Worm (Caenorhabditis elegans): ENCODE measurements around the gene zmp-1.
A peak's percentile ranks its signal among the peaks of the same experiment; 100 is the strongest.

The zmp-1 gene

DNA sequence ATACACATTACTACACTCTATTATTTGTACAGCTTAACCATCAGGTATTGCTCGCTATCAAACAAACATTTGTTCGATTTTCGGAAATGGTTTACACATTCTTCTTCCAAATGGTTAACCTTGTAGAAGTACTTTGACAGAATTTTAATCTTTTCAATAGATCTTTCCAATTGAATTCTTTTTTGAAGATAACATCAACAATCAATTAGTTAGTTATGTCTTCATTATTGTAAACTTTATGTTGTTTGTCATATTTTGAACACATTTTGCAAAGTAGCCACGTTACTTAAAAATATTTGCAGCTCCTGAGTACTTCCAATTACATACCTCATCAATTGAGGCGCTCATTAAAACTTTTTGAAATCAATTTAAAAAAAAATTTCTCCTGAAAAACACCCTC lies 32.6 kb upstream of the zmp-1 start:
- TF ChIP-seq grh-1 (GFP tag; IDR thresholded peaks at IDR 0.05): no peak
- TF ChIP-seq elt-3 (tag; optimal IDR thresholded peaks at IDR 0.05): no peak
- TF ChIP-seq lin-14 (GFP tag; optimal IDR thresholded peaks at IDR 0.05): peak; percentile 3
- no peak for TF ChIP-seq unc-130 (tag; optimal IDR thresholded peaks at IDR 0.05)
- no peak for TF ChIP-seq ceh-63 (GFP tag; optimal IDR thresholded peaks at IDR 0.05)
- TF ChIP-seq nhr-85 (tag): peak; percentile 64
- TF ChIP-seq sox-4 (tag; optimal IDR thresholded peaks at IDR 0.05): no peak
- TF ChIP-seq lin-39 (tag; optimal IDR thresholded peaks at IDR 0.05): no peak
- no peak for TF ChIP-seq fkh-10 (GFP tag; optimal IDR thresholded peaks at IDR 0.05)
- TF ChIP-seq zip-4 (GFP tag; optimal IDR thresholded peaks at IDR 0.05): no peak
- no peak for TF ChIP-seq zag-1 (tag; optimal IDR thresholded peaks at IDR 0.05)
- TF ChIP-seq lsy-2 (tag; optimal IDR thresholded peaks at IDR 0.05): no peak
- TF ChIP-seq lin-13 (GFP tag; optimal IDR thresholded peaks at IDR 0.05): no peak

DNA sequence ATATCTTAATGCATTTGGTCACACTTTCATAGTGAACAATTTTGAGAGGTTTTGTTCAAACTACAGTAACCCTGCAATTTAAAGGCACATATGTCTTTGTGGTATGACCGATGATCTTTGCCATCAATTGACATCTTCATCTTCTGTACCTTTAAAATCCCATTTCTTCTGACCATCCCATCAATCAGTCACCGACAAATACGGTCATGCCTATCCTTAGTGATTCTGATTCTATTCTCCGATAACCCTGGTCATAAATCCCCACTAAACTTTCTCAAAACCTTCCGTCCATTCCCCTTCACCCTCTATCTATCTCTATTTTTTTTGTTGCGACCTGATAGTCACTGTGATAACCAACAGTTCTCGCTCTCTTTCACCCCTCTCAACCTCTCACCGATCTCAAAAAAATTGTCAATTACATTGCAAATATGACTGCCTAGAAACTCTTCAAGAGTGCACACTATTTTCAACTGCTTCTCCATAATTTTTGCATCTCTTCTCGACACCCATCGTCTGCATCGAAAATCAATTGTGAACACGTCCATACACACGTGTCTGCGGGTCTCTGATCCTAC lies 31.4 kb upstream of the zmp-1 start:
- TF ChIP-seq nhr-11 (tag; optimal IDR thresholded peaks at IDR 0.05) (no peak), lsy-2 (tag; optimal IDR thresholded peaks at IDR 0.05) (peak in 1 of 2 experiments; percentile 24), nhr-71 (tag; optimal IDR thresholded peaks at IDR 0.05) (peak; percentile 20), nhr-85 (tag) (peak; percentile 72), ceh-88 (GFP tag; IDR thresholded peaks at IDR 0.05) (no peak), elt-3 (tag; optimal IDR thresholded peaks at IDR 0.05) (peak in 3 of 6 experiments; percentile 10 to 53 (median 11)), lin-14 (GFP tag; optimal IDR thresholded peaks at IDR 0.05) (peak; percentile 40), pqm-1 (tag; optimal IDR thresholded peaks at IDR 0.05) (no peak), snu-23 (GFP tag; optimal IDR thresholded peaks at IDR 0.05) (peak; percentile 6), blmp-1 (tag; optimal IDR thresholded peaks at IDR 0.05) (peak; percentile 91), nhr-20 (tag; optimal IDR thresholded peaks at IDR 0.05) (peak; percentile 9)

ce11 chrIII:5961560-5961959 lies 28.8 kb upstream of the zmp-1 start:
- TF ChIP-seq fkh-4 (tag; optimal IDR thresholded peaks at IDR 0.05; ENCODE audit: borderline replicate concordance) (no peak), pag-3 (tag; optimal IDR thresholded peaks at IDR 0.05; ENCODE audit: borderline replicate concordance, insufficient read depth) (no peak), nhr-237 (tag; optimal IDR thresholded peaks at IDR 0.05) (no peak), ama-1 (optimal IDR thresholded peaks at IDR 0.05) (no peak), nhr-12 (tag; optimal IDR thresholded peaks at IDR 0.05) (no peak), nhr-90 (tag; optimal IDR thresholded peaks at IDR 0.05; ENCODE audit: poor library complexity) (no peak), sup-37 (GFP tag; optimal IDR thresholded peaks at IDR 0.05) (no peak), ceh-63 (GFP tag; optimal IDR thresholded peaks at IDR 0.05) (no peak), mef-2 (tag; optimal IDR thresholded peaks at IDR 0.05) (no peak), C34B4.2 (tag; optimal IDR thresholded peaks at IDR 0.05) (no peak), nhr-19 (GFP tag; conservative IDR thresholded peaks at IDR 0.05) (no peak), Y116A8C.19 (tag; optimal IDR thresholded peaks at IDR 0.05; ENCODE audit: borderline replicate concordance) (no peak), nhr-11 (tag; optimal IDR thresholded peaks at IDR 0.05) (no peak), nhr-76 (tag; optimal IDR thresholded peaks at IDR 0.05) (no peak), blmp-1 (tag; optimal IDR thresholded peaks at IDR 0.05) (no peak), unc-86 (tag; optimal IDR thresholded peaks at IDR 0.05) (no peak), ceh-8 (GFP tag; optimal IDR thresholded peaks at IDR 0.05) (no peak), fkh-10 (GFP tag; optimal IDR thresholded peaks at IDR 0.05) (no peak), tlp-1 (tag; optimal IDR thresholded peaks at IDR 0.05) (no peak)

DNA sequence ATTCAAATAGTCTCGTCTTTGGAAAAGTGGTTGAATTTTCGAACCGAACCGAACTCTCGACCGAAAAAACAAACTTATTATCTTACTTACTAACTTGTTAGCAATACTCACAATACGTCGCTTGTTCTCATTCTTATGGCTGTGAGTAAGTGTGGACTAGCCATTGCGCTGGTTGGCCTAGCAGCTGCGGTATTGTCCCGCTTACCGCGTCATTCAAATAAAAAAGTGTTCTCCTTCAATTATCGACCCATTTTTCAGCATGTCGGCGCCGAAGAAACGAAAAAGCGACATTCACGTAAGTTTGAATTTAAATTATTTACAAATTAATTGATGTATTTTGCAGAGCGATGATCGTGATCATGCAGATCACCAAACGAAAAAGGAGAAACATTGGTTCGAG lies 26.3 kb upstream of the zmp-1 start:
- TF ChIP-seq skn-1 (tag; optimal IDR thresholded peaks at IDR 0.05): no peak
- peak in 1 of 2 experiments; percentile 20 for TF ChIP-seq lsy-2 (tag; optimal IDR thresholded peaks at IDR 0.05)
- no peak for TF ChIP-seq mef-2 (tag; optimal IDR thresholded peaks at IDR 0.05)
- TF ChIP-seq xbp-1 (tag; optimal IDR thresholded peaks at IDR 0.05): no peak
- TF ChIP-seq nhr-28 (tag; optimal IDR thresholded peaks at IDR 0.05): no peak
- no peak for TF ChIP-seq pag-3 (tag; optimal IDR thresholded peaks at IDR 0.05; ENCODE audit: borderline replicate concordance, insufficient read depth)
- no peak for TF ChIP-seq C16A3.4 (tag; optimal IDR thresholded peaks at IDR 0.05)
- TF ChIP-seq lin-39 (tag; optimal IDR thresholded peaks at IDR 0.05): no peak
- TF ChIP-seq efl-1 (optimal IDR thresholded peaks at IDR 0.05): peak; percentile 4 to 74
- peak; percentile 69 to 98 for TF ChIP-seq efl-1 (GFP tag; optimal IDR thresholded peaks at IDR 0.05 in 1 of 2)
- no peak for TF ChIP-seq mdl-1 (tag; optimal IDR thresholded peaks at IDR 0.05)
- TF ChIP-seq zip-4 (GFP tag; optimal IDR thresholded peaks at IDR 0.05): no peak
- TF ChIP-seq sup-37 (GFP tag; optimal IDR thresholded peaks at IDR 0.05): no peak
- TF ChIP-seq dpl-1 (GFP tag; optimal IDR thresholded peaks at IDR 0.05): peak; percentile 1 to 76 (median 71)
- TF ChIP-seq lin-35 (GFP tag; optimal IDR thresholded peaks at IDR 0.05): peak; percentile 56 to 90
- TF ChIP-seq Y116A8C.19 (tag; optimal IDR thresholded peaks at IDR 0.05; ENCODE audit: borderline replicate concordance): no peak
- no peak for TF ChIP-seq nhr-47 (tag; optimal IDR thresholded peaks at IDR 0.05)
- no peak for TF ChIP-seq jun-1 (tag; optimal IDR thresholded peaks at IDR 0.05)
- no peak for TF ChIP-seq unc-98 (GFP tag; IDR thresholded peaks at IDR 0.05)
- no peak for TF ChIP-seq ceh-8 (GFP tag; optimal IDR thresholded peaks at IDR 0.05)
- no peak for TF ChIP-seq pqm-1 (tag; optimal IDR thresholded peaks at IDR 0.05)

Data from whole organism, L1 larva.